Fruit fly (Drosophila melanogaster): Measurements from ENCODE around the gene CG12481.

CG12481 gene

DNA sequence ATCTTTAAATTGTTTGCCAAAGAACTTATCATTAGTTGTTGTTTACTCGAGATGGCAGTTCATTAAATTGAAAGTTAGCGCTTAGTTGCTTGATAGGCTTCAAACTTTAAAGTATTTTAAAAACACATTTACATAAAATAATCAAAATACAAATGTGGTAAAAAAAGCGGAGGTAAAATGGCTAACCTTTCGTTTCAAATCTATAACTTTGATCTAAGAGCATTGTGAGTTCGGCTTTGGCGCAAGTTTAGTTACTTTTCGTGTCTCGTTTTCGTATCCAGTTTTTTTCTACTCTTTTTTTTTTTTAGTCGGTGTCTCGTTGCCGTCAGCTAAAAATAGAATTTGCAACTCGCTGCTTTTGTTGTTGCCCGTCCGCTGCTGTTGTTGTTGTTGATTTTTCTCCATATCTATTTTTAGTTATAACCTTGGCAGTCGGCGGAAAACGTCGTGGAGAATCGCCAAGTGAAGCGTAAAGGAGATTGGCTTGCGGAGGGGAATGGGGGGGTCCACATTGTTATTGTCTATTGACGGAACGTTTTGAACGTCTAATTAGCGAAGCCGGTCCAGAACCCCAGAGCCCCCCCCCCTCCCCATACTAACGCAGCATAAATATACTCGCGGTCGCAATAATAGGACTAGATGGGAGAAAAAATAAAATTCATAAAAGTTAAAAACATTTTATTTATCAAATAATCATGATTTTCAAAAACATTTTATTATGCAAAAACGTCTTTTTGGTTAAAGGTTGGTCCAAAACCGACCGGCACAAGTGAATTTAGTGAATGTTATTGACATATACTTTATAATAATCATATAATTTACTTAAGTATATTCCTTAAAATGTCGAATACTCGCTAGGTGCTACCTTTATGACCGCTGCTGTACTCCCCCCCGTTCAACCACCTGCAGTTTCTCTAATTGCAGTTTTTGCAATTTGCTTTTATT is 27.7 kb downstream of the CG12481 start (continued):
- TF ChIP-seq bab2 (GFP tag; optimal IDR thresholded peaks at IDR 0.05), result no peak
- peak; percentile 46 to 74 for TF ChIP-seq bsh (GFP tag; optimal IDR thresholded peaks at IDR 0.05)
- TF ChIP-seq Dip2 (GFP tag; IDR thresholded peaks at IDR 0.05), result no peak
- no peak for TF ChIP-seq Hr78 (GFP tag; optimal IDR thresholded peaks at IDR 0.05)
- no peak for TF ChIP-seq CG10543 (GFP tag; optimal IDR thresholded peaks at IDR 0.05)
- no peak for TF ChIP-seq aop (GFP tag; IDR thresholded peaks at IDR 0.05)
- TF ChIP-seq CG6683 (GFP tag; optimal IDR thresholded peaks at IDR 0.05), result peak; percentile 18
- peak; percentile 75 for TF ChIP-seq CG10147 (GFP tag; optimal IDR thresholded peaks at IDR 0.05)
- TF ChIP-seq Hr39 (optimal IDR thresholded peaks at IDR 0.05), result no peak
- no peak for TF ChIP-seq CG16815 (GFP tag; optimal IDR thresholded peaks at IDR 0.05)
- TF ChIP-seq eyg (GFP tag; optimal IDR thresholded peaks at IDR 0.05), result no peak
- TF ChIP-seq az2 (GFP tag; optimal IDR thresholded peaks at IDR 0.05), result no peak
- TF ChIP-seq her (GFP tag; optimal IDR thresholded peaks at IDR 0.05), result no peak
- TF ChIP-seq CG10267 (tag; optimal IDR thresholded peaks at IDR 0.05), result no peak
- TF ChIP-seq CG1603 (tag; optimal IDR thresholded peaks at IDR 0.05), result no peak
- no peak for TF ChIP-seq bowl (GFP tag; IDR thresholded peaks at IDR 0.05)
- no peak for TF ChIP-seq Nf-YA (GFP tag; IDR thresholded peaks at IDR 0.05)
- no peak for TF ChIP-seq CG12071 (GFP tag; optimal IDR thresholded peaks at IDR 0.05)
- no peak; the same call in 1 of the 2 replicates for TF ChIP-seq HLH3B (GFP tag; IDR thresholded peaks at IDR 0.05)
- no peak for TF ChIP-seq CG12236 (GFP tag; optimal IDR thresholded peaks at IDR 0.05)
- no peak for TF ChIP-seq CG32772 (GFP tag; IDR thresholded peaks at IDR 0.05)
- TF ChIP-seq CG32532 (GFP tag; IDR thresholded peaks at IDR 0.05), result peak; percentile 70
- TF ChIP-seq Bdp1 (GFP tag; optimal IDR thresholded peaks at IDR 0.05), result no peak
- no peak for TF ChIP-seq CTCF (GFP tag; optimal IDR thresholded peaks at IDR 0.05)
- TF ChIP-seq ttk (GFP tag; IDR thresholded peaks at IDR 0.05), result no peak
- no peak for TF ChIP-seq CG3065 (GFP tag; optimal IDR thresholded peaks at IDR 0.05)
- TF ChIP-seq cato (GFP tag; optimal IDR thresholded peaks at IDR 0.05; ENCODE audit: borderline replicate concordance), result no peak
- no peak for TF ChIP-seq CG12942 (GFP tag; optimal IDR thresholded peaks at IDR 0.05)
- no peak for TF ChIP-seq lilli (GFP tag; optimal IDR thresholded peaks at IDR 0.05)
- TF ChIP-seq CG4360 (GFP tag; IDR thresholded peaks at IDR 0.05), result no peak
- no peak for TF ChIP-seq prd (optimal IDR thresholded peaks at IDR 0.05)
- TF ChIP-seq prd (GFP tag; IDR thresholded peaks at IDR 0.05), result peak; percentile 63; the same call in 2 of the 3 replicates
- TF ChIP-seq CG6813 (GFP tag; optimal IDR thresholded peaks at IDR 0.05), result no peak
- no peak for TF ChIP-seq CG17328 (GFP tag; IDR thresholded peaks at IDR 0.05)
- TF ChIP-seq CG9876 (GFP tag; optimal IDR thresholded peaks at IDR 0.05), result no peak
- TF ChIP-seq luna (GFP tag; optimal IDR thresholded peaks at IDR 0.05), result no peak
- TF ChIP-seq CG2202 (tag; optimal IDR thresholded peaks at IDR 0.05), result no peak
- no peak for TF ChIP-seq gsb-n (tag; optimal IDR thresholded peaks at IDR 0.05)
- peak; percentile 54 for TF ChIP-seq bcd (GFP tag; optimal IDR thresholded peaks at IDR 0.05)
- TF ChIP-seq ssp (GFP tag; IDR thresholded peaks at IDR 0.05), result no peak
- TF ChIP-seq btn (GFP tag; optimal IDR thresholded peaks at IDR 0.05), result no peak
- TF ChIP-seq CG31441 (GFP tag; IDR thresholded peaks at IDR 0.05), result peak; percentile 32; the same call in 1 of the 2 replicates
- peak; percentile 63 for TF ChIP-seq CG9932 (GFP tag; IDR thresholded peaks at IDR 0.05)
- TF ChIP-seq CG13424 (tag; optimal IDR thresholded peaks at IDR 0.05), result peak; percentile 46
- TF ChIP-seq Gsc (GFP tag; IDR thresholded peaks at IDR 0.05), result no peak
- no peak for TF ChIP-seq dati (GFP tag; IDR thresholded peaks at IDR 0.05)
- TF ChIP-seq gcm2 (GFP tag; optimal IDR thresholded peaks at IDR 0.05), result no peak
- TF ChIP-seq hkb (optimal IDR thresholded peaks at IDR 0.05), result no peak
- peak; percentile 45; the same call in 1 of the 2 replicates for TF ChIP-seq hkb (GFP tag; IDR thresholded peaks at IDR 0.05)
- no peak for TF ChIP-seq CkIIα-i1 (GFP tag; IDR thresholded peaks at IDR 0.05)
- TF ChIP-seq CG3407 (GFP tag; optimal IDR thresholded peaks at IDR 0.05), result no peak
